Comparison of ENCODE assay signal across 1 fruit fly cellular context in the genomic region with DNA sequence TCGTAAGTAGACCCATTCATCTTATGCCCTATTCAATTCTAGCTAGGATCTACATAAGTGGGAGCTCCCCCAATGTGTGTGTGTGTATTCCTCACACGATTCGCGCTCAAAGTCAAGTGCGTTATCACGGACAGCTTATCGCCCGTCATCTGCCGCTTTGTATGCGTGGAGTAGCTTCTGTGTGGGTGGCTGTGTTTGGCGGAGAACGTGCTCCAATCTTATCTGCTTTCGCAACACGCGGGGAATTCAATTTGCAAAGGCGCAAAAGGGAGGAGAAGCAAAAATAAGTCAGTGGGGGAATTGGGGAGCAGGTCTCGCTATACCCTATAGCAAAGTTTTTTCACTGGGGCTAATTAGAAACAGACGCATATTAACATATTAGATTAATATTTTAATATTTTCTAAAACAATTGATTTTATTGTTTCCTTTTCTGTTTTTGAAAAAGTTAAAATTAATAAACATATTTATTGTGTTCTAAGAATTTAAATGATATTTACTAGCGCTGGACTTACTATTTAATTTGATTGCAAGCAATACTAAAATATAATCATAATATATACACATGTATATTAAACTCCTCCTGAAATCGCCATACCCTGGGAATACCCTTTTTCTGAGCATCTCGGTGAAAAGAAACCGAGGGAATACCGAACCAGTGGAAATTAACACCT.
TF ChIP-seq lines count a peak whose summit lies in the region.

No protein-coding gene starts in this region.

TF ChIP-seq in whole organism, embryonic, 481 proteins besides CTCF, POLR2A, EP300 and RAD21 (continued from another document):
- TF ChIP-seq Chrac-16 (GFP tag; optimal IDR thresholded peaks at IDR 0.05; lab: Kevin White, UChicago) = peak; percentile 9
- peak; percentile 23 for TF ChIP-seq CG12659 (GFP tag; optimal IDR thresholded peaks at IDR 0.05; lab: Kevin White, UChicago)
- no peak for TF ChIP-seq CG17328 (GFP tag; IDR thresholded peaks at IDR 0.05; lab: Robert Waterston, UW)
- TF ChIP-seq CG34224 (GFP tag; IDR thresholded peaks at IDR 0.05; lab: Robert Waterston, UW; ENCODE audit: partially characterized antibody) = no peak
- TF ChIP-seq cad (GFP tag; optimal IDR thresholded peaks at IDR 0.05; lab: Kevin White, UChicago) = no peak
- TF ChIP-seq CG17359 (tag; optimal IDR thresholded peaks at IDR 0.05; lab: Kevin White, UChicago) = peak; percentile 27
- no peak for TF ChIP-seq Opbp (GFP tag; IDR thresholded peaks at IDR 0.05; lab: Robert Waterston, UW; ENCODE audit: partially characterized antibody)
- TF ChIP-seq sd (tag; optimal IDR thresholded peaks at IDR 0.05; lab: Kevin White, UChicago) = peak; percentile 45
- peak; percentile 42 for TF ChIP-seq CG6765 (GFP tag; optimal IDR thresholded peaks at IDR 0.05; lab: Kevin White, UChicago)
- peak; percentile 38 for TF ChIP-seq CG6683 (GFP tag; optimal IDR thresholded peaks at IDR 0.05; lab: Kevin White, UChicago)
- TF ChIP-seq D19A (tag; optimal IDR thresholded peaks at IDR 0.05; lab: Kevin White, UChicago) = peak; percentile 52
- no peak for TF ChIP-seq mam (GFP tag; optimal IDR thresholded peaks at IDR 0.05; lab: Kevin White, UChicago)
- TF ChIP-seq h (optimal IDR thresholded peaks at IDR 0.05; lab: Kevin White, UChicago) = no peak
- TF ChIP-seq CG10209 (GFP tag; optimal IDR thresholded peaks at IDR 0.05; lab: Kevin White, UChicago) = peak; percentile 36
- TF ChIP-seq CG10979 (tag; optimal IDR thresholded peaks at IDR 0.05; lab: Kevin White, UChicago) = peak; percentile 13
- no peak for TF ChIP-seq Hr78 (GFP tag; optimal IDR thresholded peaks at IDR 0.05; lab: Kevin White, UChicago)
- TF ChIP-seq Mes4 (GFP tag; optimal IDR thresholded peaks at IDR 0.05; lab: Kevin White, UChicago) = no peak
- peak; percentile 40 for TF ChIP-seq Sox100B (GFP tag; optimal IDR thresholded peaks at IDR 0.05; lab: Kevin White, UChicago)
- TF ChIP-seq CG9727 (GFP tag; optimal IDR thresholded peaks at IDR 0.05; lab: Kevin White, UChicago) = peak; percentile 63
- peak; percentile 53 for TF ChIP-seq CG10147 (GFP tag; optimal IDR thresholded peaks at IDR 0.05; lab: Kevin White, UChicago)
- TF ChIP-seq CG17186 (GFP tag; optimal IDR thresholded peaks at IDR 0.05; lab: Kevin White, UChicago) = no peak
- TF ChIP-seq gem (tag; optimal IDR thresholded peaks at IDR 0.05; lab: Kevin White, UChicago) = peak; percentile 71
- peak; percentile 35 for TF ChIP-seq CG18619 (GFP tag; optimal IDR thresholded peaks at IDR 0.05; lab: Kevin White, UChicago)
- peak; percentile 54 for TF ChIP-seq dmrt99B (tag; optimal IDR thresholded peaks at IDR 0.05; lab: Kevin White, UChicago)
- TF ChIP-seq nmo (GFP tag; optimal IDR thresholded peaks at IDR 0.05; lab: Kevin White, UChicago) = no peak
- TF ChIP-seq HHEX (GFP tag; optimal IDR thresholded peaks at IDR 0.05; lab: Kevin White, UChicago) = peak; percentile 57
- TF ChIP-seq tgo (GFP tag; IDR thresholded peaks at IDR 0.05; lab: Robert Waterston, UW) = peak; percentile 18; the same call in 1 of the 3 replicates
- TF ChIP-seq bowl (GFP tag; IDR thresholded peaks at IDR 0.05; lab: Robert Waterston, UW) = no peak
- no peak for TF ChIP-seq knrl (GFP tag; IDR thresholded peaks at IDR 0.05; lab: Robert Waterston, UW; ENCODE audit: partially characterized antibody)
- TF ChIP-seq p53 (GFP tag; optimal IDR thresholded peaks at IDR 0.05; lab: Kevin White, UChicago) = no peak
- TF ChIP-seq CG15601 (tag; optimal IDR thresholded peaks at IDR 0.05; lab: Kevin White, UChicago) = no peak
- TF ChIP-seq CG7556 (GFP tag; optimal IDR thresholded peaks at IDR 0.05; lab: Kevin White, UChicago) = peak; percentile 68
- peak; percentile 86 for TF ChIP-seq CG18599 (GFP tag; optimal IDR thresholded peaks at IDR 0.05; lab: Kevin White, UChicago)
- 0 out of 4 replicates have a peak, but pooled peaks have one; percentile 36 for TF ChIP-seq chinmo (GFP tag; IDR thresholded peaks at IDR 0.05; lab: Robert Waterston, UW; ENCODE audit: partially characterized antibody)
- TF ChIP-seq HLH54F (GFP tag; optimal IDR thresholded peaks at IDR 0.05; lab: Kevin White, UChicago) = no peak
- peak; percentile 30 for TF ChIP-seq CG12391 (tag; optimal IDR thresholded peaks at IDR 0.05; lab: Kevin White, UChicago)
- TF ChIP-seq Dip3 (GFP tag; optimal IDR thresholded peaks at IDR 0.05; lab: Kevin White, UChicago) = no peak
- TF ChIP-seq Fer2 (tag; optimal IDR thresholded peaks at IDR 0.05; lab: Kevin White, UChicago) = peak; percentile 40
- TF ChIP-seq croc (GFP tag; conservative IDR thresholded peaks at IDR 0.05; lab: Robert Waterston, UW) = no peak
- TF ChIP-seq wek (GFP tag; optimal IDR thresholded peaks at IDR 0.05; lab: Kevin White, UChicago) = no peak
- TF ChIP-seq CG8388 (GFP tag; optimal IDR thresholded peaks at IDR 0.05; lab: Kevin White, UChicago) = no peak
- no peak for TF ChIP-seq jumu (GFP tag; optimal IDR thresholded peaks at IDR 0.05; lab: Kevin White, UChicago)
- TF ChIP-seq yki (optimal IDR thresholded peaks at IDR 0.05; lab: Kevin White, UChicago) = no peak
- no peak for TF ChIP-seq sim (GFP tag; IDR thresholded peaks at IDR 0.05; lab: Robert Waterston, UW)
- no peak for TF ChIP-seq ato (GFP tag; IDR thresholded peaks at IDR 0.05; lab: Robert Waterston, UW; ENCODE audit: partially characterized antibody)
- peak; percentile 35 for TF ChIP-seq CG3995 (GFP tag; optimal IDR thresholded peaks at IDR 0.05; lab: Kevin White, UChicago)
- no peak for TF ChIP-seq her (GFP tag; optimal IDR thresholded peaks at IDR 0.05; lab: Kevin White, UChicago)
- TF ChIP-seq Deaf1 (tag; optimal IDR thresholded peaks at IDR 0.05; lab: Kevin White, UChicago) = peak; percentile 29
- TF ChIP-seq grau (tag; optimal IDR thresholded peaks at IDR 0.05; lab: Kevin White, UChicago) = peak; percentile 65
- TF ChIP-seq vnd (GFP tag; IDR thresholded peaks at IDR 0.05; lab: Robert Waterston, UW; ENCODE audit: partially characterized antibody) = 0 out of 3 replicates have a peak, but pooled peaks have one; percentile 31
- TF ChIP-seq CG11504 (tag; optimal IDR thresholded peaks at IDR 0.05; lab: Kevin White, UChicago) = peak; percentile 62
- peak; percentile 21 for TF ChIP-seq CG6854 (GFP tag; optimal IDR thresholded peaks at IDR 0.05; lab: Kevin White, UChicago)
- peak; percentile 45 for TF ChIP-seq CG1233 (GFP tag; optimal IDR thresholded peaks at IDR 0.05; lab: Kevin White, UChicago)
- no peak for TF ChIP-seq pita (GFP tag; optimal IDR thresholded peaks at IDR 0.05; lab: Kevin White, UChicago)
- peak; percentile 69 for TF ChIP-seq slbo (GFP tag; IDR thresholded peaks at IDR 0.05; lab: Robert Waterston, UW)
- TF ChIP-seq exex (tag; optimal IDR thresholded peaks at IDR 0.05; lab: Kevin White, UChicago) = peak; percentile 3
- TF ChIP-seq cg (GFP tag; optimal IDR thresholded peaks at IDR 0.05; lab: Kevin White, UChicago) = peak; percentile 6
- TF ChIP-seq CG2678 (tag; optimal IDR thresholded peaks at IDR 0.05; lab: Kevin White, UChicago) = peak; percentile 78
- TF ChIP-seq gcm (GFP tag; optimal IDR thresholded peaks at IDR 0.05; lab: Kevin White, UChicago) = no peak
- no peak for TF ChIP-seq CG18011 (GFP tag; optimal IDR thresholded peaks at IDR 0.05; lab: Kevin White, UChicago)
- TF ChIP-seq eve (GFP tag; optimal IDR thresholded peaks at IDR 0.05; lab: Kevin White, UChicago) = no peak
- TF ChIP-seq hkb (optimal IDR thresholded peaks at IDR 0.05; lab: Kevin White, UChicago) = no peak
- TF ChIP-seq hkb (GFP tag; IDR thresholded peaks at IDR 0.05; lab: Robert Waterston, UW) = no peak
- TF ChIP-seq Meics (GFP tag; optimal IDR thresholded peaks at IDR 0.05; lab: Kevin White, UChicago) = peak; percentile 76
- peak; percentile 54 for TF ChIP-seq CG30403 (GFP tag; optimal IDR thresholded peaks at IDR 0.05; lab: Kevin White, UChicago)
- TF ChIP-seq CG10366 (GFP tag; IDR thresholded peaks at IDR 0.05; lab: Robert Waterston, UW) = no peak
- peak; percentile 46 for TF ChIP-seq lbe (GFP tag; optimal IDR thresholded peaks at IDR 0.05; lab: Kevin White, UChicago)
- TF ChIP-seq D (optimal IDR thresholded peaks at IDR 0.05; lab: Kevin White, UChicago) = no peak
- TF ChIP-seq D (GFP tag; optimal IDR thresholded peaks at IDR 0.05; lab: Kevin White, UChicago) = no peak
- TF ChIP-seq CG3065 (GFP tag; optimal IDR thresholded peaks at IDR 0.05; lab: Kevin White, UChicago) = no peak
- peak; percentile 18 for TF ChIP-seq CG4424 (GFP tag; optimal IDR thresholded peaks at IDR 0.05; lab: Kevin White, UChicago)
- TF ChIP-seq GATAe (GFP tag; conservative IDR thresholded peaks at IDR 0.05; lab: Robert Waterston, UW) = peak; percentile 68
- no peak for TF ChIP-seq CG33213 (GFP tag; optimal IDR thresholded peaks at IDR 0.05; lab: Kevin White, UChicago)
- TF ChIP-seq sens (GFP tag; lab: Kevin White, UChicago) = no peak
- TF ChIP-seq CG3281 (GFP tag; optimal IDR thresholded peaks at IDR 0.05; lab: Kevin White, UChicago) = peak; percentile 78
- peak; percentile 26 for TF ChIP-seq Hr3 (GFP tag; optimal IDR thresholded peaks at IDR 0.05; lab: Kevin White, UChicago)
- no peak for TF ChIP-seq Nf-YA (GFP tag; IDR thresholded peaks at IDR 0.05; lab: Robert Waterston, UW)
- no peak for TF ChIP-seq pb (GFP tag; optimal IDR thresholded peaks at IDR 0.05; lab: Kevin White, UChicago)
- peak; percentile 74 for TF ChIP-seq mirr (GFP tag; optimal IDR thresholded peaks at IDR 0.05; lab: Kevin White, UChicago)
- peak; percentile 57 for TF ChIP-seq BtbVII (GFP tag; optimal IDR thresholded peaks at IDR 0.05; lab: Kevin White, UChicago)
- TF ChIP-seq al (GFP tag; IDR thresholded peaks at IDR 0.05; lab: Robert Waterston, UW) = peak; percentile 69
- no peak for TF ChIP-seq Pdp1 (GFP tag; optimal IDR thresholded peaks at IDR 0.05; lab: Kevin White, UChicago)
- no peak for TF ChIP-seq CG32772 (GFP tag; IDR thresholded peaks at IDR 0.05; lab: Robert Waterston, UW)
- peak; percentile 63 for TF ChIP-seq CG8924 (tag; optimal IDR thresholded peaks at IDR 0.05; lab: Kevin White, UChicago)
- TF ChIP-seq ERR (GFP tag; optimal IDR thresholded peaks at IDR 0.05; lab: Kevin White, UChicago) = no peak
- TF ChIP-seq Hmr (GFP tag; optimal IDR thresholded peaks at IDR 0.05; lab: Kevin White, UChicago) = peak; percentile 77
- TF ChIP-seq D19B (GFP tag; optimal IDR thresholded peaks at IDR 0.05; lab: Kevin White, UChicago) = peak; percentile 85
- TF ChIP-seq kay (GFP tag; optimal IDR thresholded peaks at IDR 0.05; lab: Kevin White, UChicago) = no peak
- no peak for TF ChIP-seq Stat92E (GFP tag; optimal IDR thresholded peaks at IDR 0.05; lab: Kevin White, UChicago)
- TF ChIP-seq CG13287 (GFP tag; IDR thresholded peaks at IDR 0.05; lab: Robert Waterston, UW; ENCODE audit: partially characterized antibody) = no peak
- peak; percentile 16; the same call in 1 of the 2 replicates for TF ChIP-seq lmd (GFP tag; IDR thresholded peaks at IDR 0.05; lab: Robert Waterston, UW)
- 0 out of 2 replicates have a peak, but pooled peaks have one; percentile 27 for TF ChIP-seq CG3847 (GFP tag; IDR thresholded peaks at IDR 0.05; lab: Robert Waterston, UW)
